Fruit fly (Drosophila melanogaster) whole organism: ENCODE data around the gene FBXO11.

Source experiments
- CG8478 ChIP-seq: fragments of >200 bp; optimal IDR thresholded peaks from 2 replicates; lab custom pipeline; 2018; ENCODE audit warnings: inconsistent platforms
- psq ChIP-seq: fragments of >200 bp; optimal IDR thresholded peaks from 2 replicates; lab custom pipeline; 2017
- usp ChIP-seq: fragments of >200 bp; optimal IDR thresholded peaks from 2 replicates; lab custom pipeline; 2017; ENCODE audit warnings: missing biosample characterization, missing genetic modification characterization, mixed read lengths

DNA sequence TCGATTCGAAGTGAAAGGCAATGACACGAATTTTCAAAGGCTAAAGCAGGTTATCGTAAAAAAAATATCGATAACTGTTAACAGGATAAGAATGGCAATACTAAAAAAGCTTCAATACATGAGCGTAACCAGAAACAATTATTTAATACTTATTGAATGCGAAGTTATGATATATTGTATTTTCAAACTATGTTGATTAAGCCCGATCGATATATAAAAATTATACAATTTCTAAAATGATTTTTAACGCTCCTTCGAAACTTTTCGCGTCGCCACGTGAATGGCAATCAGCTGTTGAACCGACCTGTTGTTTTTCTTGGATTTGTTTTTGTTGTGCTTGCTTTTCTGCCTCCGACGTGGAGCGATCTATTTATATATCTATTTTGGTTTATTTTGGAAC is 53.0 kb downstream of the FBXO11 start, which contains the start of the genes Alg12 and Rpt3R:
- TF ChIP-seq CG8478 (lab: Kevin White, UChicago) (no peak), usp (no peak), psq (lab: Kevin White, UChicago) (no peak)
